Worm (Caenorhabditis elegans): ENCODE data around the gene T05A8.8.

- no peak for TF ChIP-seq ref-1 (GFP tag; conservative IDR thresholded peaks at IDR 0.05)
- TF ChIP-seq flt-1 (GFP tag; IDR thresholded peaks at IDR 0.05) = no peak
- TF ChIP-seq ztf-29 (GFP tag; IDR thresholded peaks at IDR 0.05) = no peak
- no peak for TF ChIP-seq tab-1 (GFP tag; IDR thresholded peaks at IDR 0.05)
Measured at ce11 chrII:2781355-2781754, 44.9 kb downstream of the T05A8.8 start, which contains the start of gene F08D12.2.
